Worm (Caenorhabditis elegans): ENCODE data around the gene glr-2.

The glr-2 gene

DNA sequence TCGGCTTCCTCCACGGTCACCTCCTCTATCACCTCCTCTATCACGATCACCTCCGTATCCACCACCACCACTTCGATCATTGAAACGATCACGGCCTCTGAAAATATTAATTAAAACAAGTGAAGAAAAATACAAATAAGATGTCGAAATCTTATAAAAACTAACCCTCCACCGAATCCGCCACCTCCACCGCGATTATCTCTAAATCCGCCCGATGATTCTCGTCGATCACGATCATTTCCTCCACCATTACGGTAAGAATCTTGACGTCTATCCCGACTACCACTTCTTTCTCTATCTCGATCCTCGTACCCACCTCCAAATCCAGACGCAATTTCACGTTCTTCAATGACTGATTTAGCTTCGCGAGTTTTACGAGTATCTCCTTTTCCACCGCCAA, 14.5 kb upstream of the glr-2 start:
- TF ChIP-seq egl-27 (tag; optimal IDR thresholded peaks at IDR 0.05) (no peak), nhr-237 (tag; optimal IDR thresholded peaks at IDR 0.05) (no peak), alr-1 (tag; optimal IDR thresholded peaks at IDR 0.05) (no peak), C34F6.9 (tag; optimal IDR thresholded peaks at IDR 0.05) (no peak), skn-1 (tag; optimal IDR thresholded peaks at IDR 0.05) (no peak), zag-1 (tag; optimal IDR thresholded peaks at IDR 0.05) (no peak), unc-62 (GFP tag; optimal IDR thresholded peaks at IDR 0.05) (no peak), ceh-82 (tag; optimal IDR thresholded peaks at IDR 0.05) (no peak), crh-2 (tag; optimal IDR thresholded peaks at IDR 0.05) (no peak)

ce11 chrIII:7158709-7159108, 13.9 kb upstream of the glr-2 start, which contains the start of gene nuo-4:
TSS of gene nuo-4 (minus strand) at chrIII:7158809.
- TF ChIP-seq F13H6.1 (tag; optimal IDR thresholded peaks at IDR 0.05) = no peak
- TF ChIP-seq crh-2 (tag; optimal IDR thresholded peaks at IDR 0.05) = no peak
- TF ChIP-seq nhr-25 (tag; optimal IDR thresholded peaks at IDR 0.05) = no peak
- no peak for TF ChIP-seq elt-3 (tag; optimal IDR thresholded peaks at IDR 0.05)
- TF ChIP-seq nhr-77 (tag; optimal IDR thresholded peaks at IDR 0.05) = no peak
- no peak for TF ChIP-seq ztf-11 (tag; optimal IDR thresholded peaks at IDR 0.05)
- TF ChIP-seq R02D3.7 (tag; optimal IDR thresholded peaks at IDR 0.05) = no peak
- no peak for TF ChIP-seq ztf-1 (GFP tag; conservative IDR thresholded peaks at IDR 0.05)
- TF ChIP-seq unc-62 (GFP tag; optimal IDR thresholded peaks at IDR 0.05) = no peak
- no peak for TF ChIP-seq elt-1 (tag; optimal IDR thresholded peaks at IDR 0.05)
- no peak for TF ChIP-seq ztf-4 (tag; optimal IDR thresholded peaks at IDR 0.05)
- TF ChIP-seq ama-1 (optimal IDR thresholded peaks at IDR 0.05) = no peak
- no peak for TF ChIP-seq blmp-1 (tag; optimal IDR thresholded peaks at IDR 0.05; ENCODE audit: insufficient read depth)
- TF ChIP-seq egl-27 (tag; optimal IDR thresholded peaks at IDR 0.05) = no peak
- no peak for TF ChIP-seq zag-1 (tag; optimal IDR thresholded peaks at IDR 0.05)
- TF ChIP-seq gmeb-1 (tag; optimal IDR thresholded peaks at IDR 0.05) = no peak
- no peak for TF ChIP-seq sma-3 (GFP tag; optimal IDR thresholded peaks at IDR 0.05)
- TF ChIP-seq lin-39 (tag; optimal IDR thresholded peaks at IDR 0.05) = no peak
- TF ChIP-seq nhr-21 (tag; optimal IDR thresholded peaks at IDR 0.05) = no peak
- TF ChIP-seq nhr-10 (tag; optimal IDR thresholded peaks at IDR 0.05) = no peak

DNA sequence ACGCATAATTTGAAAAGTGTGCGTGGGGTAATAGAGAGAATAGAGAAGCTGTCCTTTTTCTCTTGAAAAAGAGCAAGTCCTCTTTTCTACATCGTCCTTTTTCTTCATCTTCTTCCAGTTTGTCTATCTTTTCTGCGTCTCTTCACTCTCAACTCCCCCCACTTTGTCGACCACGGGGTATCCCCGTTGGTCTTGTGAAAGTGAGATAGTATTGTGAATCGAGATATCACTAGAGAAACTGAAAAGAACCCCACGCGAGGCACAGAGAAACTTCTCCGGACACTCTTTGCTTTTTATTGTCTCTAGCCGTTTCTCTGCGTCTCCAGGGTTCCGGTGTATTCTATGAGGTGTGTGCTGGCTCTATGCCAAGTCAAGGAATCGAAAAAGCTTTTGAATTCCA, 10.9 kb upstream of the glr-2 start:
- peak; percentile 92 for TF ChIP-seq ztf-4 (tag; optimal IDR thresholded peaks at IDR 0.05)
- TF ChIP-seq sma-3 (GFP tag; optimal IDR thresholded peaks at IDR 0.05) = peak; percentile 88
- TF ChIP-seq unc-62 (GFP tag; optimal IDR thresholded peaks at IDR 0.05) = peak; percentile 52
- TF ChIP-seq nhr-12 (tag; optimal IDR thresholded peaks at IDR 0.05) = no peak
- no peak for TF ChIP-seq peb-1 (tag; optimal IDR thresholded peaks at IDR 0.05)
- peak; percentile 93 for TF ChIP-seq zag-1 (tag; optimal IDR thresholded peaks at IDR 0.05)
- TF ChIP-seq dmd-4 (tag; optimal IDR thresholded peaks at IDR 0.05) = no peak
- TF ChIP-seq nhr-10 (tag; optimal IDR thresholded peaks at IDR 0.05) = peak; percentile 75
- TF ChIP-seq ama-1 (optimal IDR thresholded peaks at IDR 0.05) = peak; percentile 79
- TF ChIP-seq Y55F3AM.14 (GFP tag; optimal IDR thresholded peaks at IDR 0.05) = peak; percentile 87
- TF ChIP-seq nhr-6 (tag; optimal IDR thresholded peaks at IDR 0.05) = peak; percentile 96
- peak; percentile 77 for TF ChIP-seq gmeb-1 (tag; optimal IDR thresholded peaks at IDR 0.05)
- TF ChIP-seq nhr-23 (tag; optimal IDR thresholded peaks at IDR 0.05) = no peak
- TF ChIP-seq F13H6.1 (tag; optimal IDR thresholded peaks at IDR 0.05) = peak; percentile 96
- peak; percentile 69 for TF ChIP-seq ztf-11 (tag; optimal IDR thresholded peaks at IDR 0.05)
- peak; percentile 64 for TF ChIP-seq ZK546.5 (tag; optimal IDR thresholded peaks at IDR 0.05)
- TF ChIP-seq nhr-21 (tag; optimal IDR thresholded peaks at IDR 0.05) = peak; percentile 93
- TF ChIP-seq alr-1 (tag; optimal IDR thresholded peaks at IDR 0.05) = no peak
- peak; percentile 98 to 99 for TF ChIP-seq mdl-1 (tag; optimal IDR thresholded peaks at IDR 0.05)
- peak; percentile 100 for TF ChIP-seq egl-27 (tag; optimal IDR thresholded peaks at IDR 0.05)
- TF ChIP-seq fos-1 (tag; optimal IDR thresholded peaks at IDR 0.05) = peak; percentile 78
- TF ChIP-seq blmp-1 (tag; optimal IDR thresholded peaks at IDR 0.05; ENCODE audit: insufficient read depth) = peak; percentile 49
- TF ChIP-seq snpc-4 (tag; optimal IDR thresholded peaks at IDR 0.05) = peak; percentile 76
- peak; percentile 35 for TF ChIP-seq lin-39 (tag; optimal IDR thresholded peaks at IDR 0.05)
- TF ChIP-seq mab-5 (tag; optimal IDR thresholded peaks at IDR 0.05) = peak; percentile 84
- TF ChIP-seq sma-9 (GFP tag; optimal IDR thresholded peaks at IDR 0.05) = peak; percentile 98
- peak; percentile 38 for TF ChIP-seq sma-9 (tag; optimal IDR thresholded peaks at IDR 0.05)
- peak; percentile 90 for TF ChIP-seq lin-13 (GFP tag; optimal IDR thresholded peaks at IDR 0.05)
- peak; percentile 89 for TF ChIP-seq unc-55 (GFP tag; optimal IDR thresholded peaks at IDR 0.05)
- TF ChIP-seq lin-11 (tag; optimal IDR thresholded peaks at IDR 0.05) = peak; percentile 86
- TF ChIP-seq nhr-77 (tag; optimal IDR thresholded peaks at IDR 0.05) = no peak
- no peak for TF ChIP-seq elt-3 (tag; optimal IDR thresholded peaks at IDR 0.05)
- no peak for TF ChIP-seq ceh-82 (tag; optimal IDR thresholded peaks at IDR 0.05)
- TF ChIP-seq aly-2 (tag; optimal IDR thresholded peaks at IDR 0.05) = no peak
- no peak for TF ChIP-seq nhr-11 (tag; optimal IDR thresholded peaks at IDR 0.05)
- peak; percentile 92 for TF ChIP-seq nhr-25 (tag; optimal IDR thresholded peaks at IDR 0.05)
- no peak for TF ChIP-seq mbf-1 (tag; optimal IDR thresholded peaks at IDR 0.05)
- peak; percentile 92 for TF ChIP-seq sem-4 (tag; optimal IDR thresholded peaks at IDR 0.05)
- TF ChIP-seq lsy-2 (tag; optimal IDR thresholded peaks at IDR 0.05) = peak; percentile 74 to 95
- TF ChIP-seq ceh-16 (tag; optimal IDR thresholded peaks at IDR 0.05) = peak; percentile 76
- peak; percentile 95 for TF ChIP-seq crh-2 (tag; optimal IDR thresholded peaks at IDR 0.05)
- peak; percentile 97 for TF ChIP-seq C34F6.9 (tag; optimal IDR thresholded peaks at IDR 0.05)
- TF ChIP-seq nhr-129 (tag; optimal IDR thresholded peaks at IDR 0.05) = peak; percentile 94
- TF ChIP-seq ztf-1 (GFP tag; conservative IDR thresholded peaks at IDR 0.05) = no peak

Measured in whole organism, L2 larva.